Fruit fly (Drosophila melanogaster) whole organism, wandering third instar larva: ENCODE results near the gene Agpat3.

Experiments used
- Abd-B ChIP-seq: fragments of >200 bp; optimal IDR thresholded peaks from 2 replicates; lab custom pipeline; 2017; ENCODE audit warnings: missing biosample characterization, missing genetic modification characterization
- CrebA ChIP-seq: fragments of 200-800 bp; sonication (Bioruptor generic); optimal IDR thresholded peaks from 2 replicates; lab custom pipeline; 2016; ENCODE audit warnings: missing biosample characterization, mild to moderate bottlenecking, missing genetic modification characterization, borderline replicate concordance
- GATAd ChIP-seq: sonication (Bioruptor generic); optimal IDR thresholded peaks from 2 replicates; lab custom pipeline; 2016; ENCODE audit warnings: missing biosample characterization, missing genetic modification characterization
- Hr78 ChIP-seq: fragments of >200 bp; optimal IDR thresholded peaks from 2 replicates; lab custom pipeline; 2017; ENCODE audit warnings: missing biosample characterization, missing genetic modification characterization
- Hr83 ChIP-seq: fragments of 200-300 bp; sonication (Bioruptor generic); optimal IDR thresholded peaks from 2 replicates; lab custom pipeline; 2016; ENCODE audit warnings: missing biosample characterization, mild to moderate bottlenecking, missing genetic modification characterization, moderate library complexity; ENCODE audit not compliant: poor library complexity, severe bottlenecking
- Jra ChIP-seq: sonication (Bioruptor generic); optimal IDR thresholded peaks from 2 replicates; lab custom pipeline; 2016; ENCODE audit warnings: missing biosample characterization, missing genetic modification characterization
- Mio ChIP-seq: sonication (Bioruptor generic); optimal IDR thresholded peaks from 2 replicates; lab custom pipeline; 2016; ENCODE audit warnings: missing biosample characterization, missing genetic modification characterization
- Myc ChIP-seq: fragments of >200 bp; optimal IDR thresholded peaks from 2 replicates; lab custom pipeline; 2017
- N ChIP-seq: fragments of >200 bp; optimal IDR thresholded peaks from 2 replicates; lab custom pipeline; 2018; ENCODE audit warnings: missing biosample characterization, missing external identifiers, missing genetic modification characterization
- OdsH ChIP-seq: fragments of 200-800 bp; sonication (Bioruptor generic); optimal IDR thresholded peaks from 2 replicates; lab custom pipeline; 2016; ENCODE audit warnings: missing biosample characterization, mild to moderate bottlenecking, missing genetic modification characterization
- Rel ChIP-seq, 2 experiments: fragments of 200-800 bp; sonication (Bioruptor generic) in 1 of 2; optimal IDR thresholded peaks; 2 replicates in 1 of 2; 3 replicates in 1 of 2; lab custom pipeline; 2016 to 2019; ENCODE audit warnings: mild to moderate bottlenecking in 2 of 2, missing biosample characterization in 2 of 2, missing genetic modification characterization in 2 of 2, moderate library complexity in 1 of 2
- Sp1 ChIP-seq: fragments of 200-800 bp; sonication (Bioruptor generic); optimal IDR thresholded peaks from 3 replicates; lab custom pipeline; 2019; ENCODE audit warnings: missing biosample characterization, mild to moderate bottlenecking, missing genetic modification characterization, moderate library complexity
- Vsx2 ChIP-seq: fragments of 200-300, 225-300 bp; sonication (Bioruptor generic); optimal IDR thresholded peaks from 2 replicates; lab custom pipeline; 2018; ENCODE audit warnings: missing biosample characterization, missing genetic modification characterization; ENCODE audit not compliant: partially characterized antibody
- br ChIP-seq: fragments of 200-800 bp; sonication (Bioruptor generic); optimal IDR thresholded peaks from 2 replicates; lab custom pipeline; 2016; ENCODE audit warnings: missing biosample characterization, missing genetic modification characterization
- dl ChIP-seq, 2 experiments: fragments of 175-275, 200-275 bp in 1 of 2; fragments of 200-275 bp in 1 of 2; sonication (Bioruptor generic); optimal IDR thresholded peaks; lab custom pipeline; 2018; ENCODE audit warnings: mild to moderate bottlenecking in 2 of 2, missing biosample characterization in 2 of 2, missing genetic modification characterization in 2 of 2, moderate library complexity in 2 of 2; ENCODE audit not compliant: partially characterized antibody in 2 of 2, insufficient read depth in 1 of 2
- dmrt93B ChIP-seq: fragments of 200-800 bp; sonication (Bioruptor generic); optimal IDR thresholded peaks from 2 replicates; lab custom pipeline; 2018; ENCODE audit warnings: missing biosample characterization, mild to moderate bottlenecking, missing genetic modification characterization
- ey ChIP-seq: fragments of 200-800 bp; sonication (Bioruptor generic); optimal IDR thresholded peaks from 2 replicates; lab custom pipeline; 2016; ENCODE audit warnings: missing biosample characterization, missing genetic modification characterization
- foxo ChIP-seq, 2 experiments: fragments of 200-800 bp; sonication (Bioruptor generic); optimal IDR thresholded peaks; 2 replicates in 1 of 2; 3 replicates in 1 of 2; lab custom pipeline; 2016 to 2017; ENCODE audit warnings: missing biosample characterization in 2 of 2, missing genetic modification characterization in 2 of 2
- fru ChIP-seq: fragments of 200-800 bp; sonication (Bioruptor generic); optimal IDR thresholded peaks from 3 replicates; lab custom pipeline; 2016; ENCODE audit warnings: missing biosample characterization, mild to moderate bottlenecking, missing genetic modification characterization
- h ChIP-seq: fragments of 200-800 bp; sonication (Bioruptor generic); optimal IDR thresholded peaks from 3 replicates; lab custom pipeline; 2016; ENCODE audit warnings: missing biosample characterization, mild to moderate bottlenecking, missing genetic modification characterization
- lola ChIP-seq: fragments of >200 bp; optimal IDR thresholded peaks from 2 replicates; lab custom pipeline; 2017; ENCODE audit warnings: missing biosample characterization, missing genetic modification characterization
- pan ChIP-seq: fragments of >200 bp; optimal IDR thresholded peaks from 2 replicates; lab custom pipeline; 2017
- psq ChIP-seq: fragments of 200-800 bp; sonication (Bioruptor generic); optimal IDR thresholded peaks from 3 replicates; lab custom pipeline; 2017; ENCODE audit warnings: missing biosample characterization, mild to moderate bottlenecking, missing genetic modification characterization, moderate library complexity
- rgr ChIP-seq: fragments of 200-800 bp; sonication (Bioruptor generic); optimal IDR thresholded peaks from 3 replicates; lab custom pipeline; 2016; ENCODE audit warnings: missing biosample characterization, mild to moderate bottlenecking, missing genetic modification characterization
- sage ChIP-seq: fragments of 200-800 bp; sonication (Bioruptor generic); optimal IDR thresholded peaks from 2 replicates; lab custom pipeline; 2016; ENCODE audit warnings: missing biosample characterization, mild to moderate bottlenecking, missing genetic modification characterization
- sv ChIP-seq: fragments of 200-800 bp; sonication (Bioruptor generic); optimal IDR thresholded peaks from 3 replicates; lab custom pipeline; 2016; ENCODE audit warnings: missing biosample characterization, missing genetic modification characterization
- tai ChIP-seq: sonication (Bioruptor generic); optimal IDR thresholded peaks from 2 replicates; lab custom pipeline; 2016; ENCODE audit warnings: missing biosample characterization, missing genetic modification characterization
- usp ChIP-seq: fragments of >200 bp; optimal IDR thresholded peaks from 2 replicates; lab custom pipeline; 2017; ENCODE audit warnings: missing biosample characterization, missing genetic modification characterization

Agpat3 gene

dm6 chr3L:16383056-16383455, 2.7 kb downstream of the Agpat3 start:
- TF ChIP-seq lola (GFP tag; lab: Kevin White, UChicago) (no peak), Mio (GFP tag; lab: Kevin White, UChicago) (no peak), Rel (GFP tag; optimal IDR thresholded peaks at IDR 0.05; lab: Kevin White, UChicago) (no peak), Rel (tag; optimal IDR thresholded peaks at IDR 0.05; lab: Kevin White, UChicago) (peak; percentile 1), foxo (GFP tag; optimal IDR thresholded peaks at IDR 0.05; lab: Kevin White, UChicago) (no peak)

dm6 chr3L:16381184-16381797, 4.5 kb downstream of the Agpat3 start, which contains the start of gene Agpat4:
Gene Agpat4 (minus strand): TSS chr3L:16381570.
- TF ChIP-seq sv (GFP tag; lab: Kevin White, UChicago): no peak
- TF ChIP-seq fru (GFP tag; lab: Kevin White, UChicago): peak; percentile 31
- TF ChIP-seq h (GFP tag; lab: Kevin White, UChicago): no peak
- no peak for TF ChIP-seq sage
- no peak for TF ChIP-seq Jra
- TF ChIP-seq Hr78 (GFP tag; lab: Kevin White, UChicago): no peak
- TF ChIP-seq dmrt93B (GFP tag; lab: Kevin White, UChicago): no peak
- no peak for TF ChIP-seq Abd-B (GFP tag; lab: Kevin White, UChicago)
- TF ChIP-seq ey (GFP tag; lab: Kevin White, UChicago): no peak
- no peak for TF ChIP-seq Vsx2 (GFP tag; lab: Kevin White, UChicago)
- TF ChIP-seq GATAd (GFP tag; lab: Kevin White, UChicago): peak; percentile 96
- TF ChIP-seq pan (lab: Kevin White, UChicago): no peak
- no peak for TF ChIP-seq foxo (GFP tag; optimal IDR thresholded peaks at IDR 0.05; lab: Kevin White, UChicago)
- no peak for TF ChIP-seq dl (GFP tag; optimal IDR thresholded peaks at IDR 0.05; lab: Kevin White, UChicago; ENCODE audit: insufficient read depth in 1 of 2, partially characterized antibody in 2 of 2)
- TF ChIP-seq Myc (lab: Kevin White, UChicago): peak; percentile 10

- TF ChIP-seq rgr (peak; percentile 46), ey (GFP tag; lab: Kevin White, UChicago) (peak; percentile 43), foxo (GFP tag; optimal IDR thresholded peaks at IDR 0.05; lab: Kevin White, UChicago) (peak in 1 of 2 experiments; percentile 55), usp (GFP tag; lab: Kevin White, UChicago) (no peak), br (GFP tag; lab: Kevin White, UChicago) (peak; percentile 25), CrebA (GFP tag; lab: Kevin White, UChicago) (no peak), Rel (GFP tag; optimal IDR thresholded peaks at IDR 0.05; lab: Kevin White, UChicago) (no peak), Rel (tag; optimal IDR thresholded peaks at IDR 0.05; lab: Kevin White, UChicago) (no peak), fru (GFP tag; lab: Kevin White, UChicago) (peak; percentile 10), Sp1 (GFP tag; lab: Kevin White, UChicago) (no peak), h (GFP tag; lab: Kevin White, UChicago) (peak; percentile 50), OdsH (peak; percentile 36), Vsx2 (GFP tag; lab: Kevin White, UChicago) (no peak), Hr83 (GFP tag; lab: Kevin White, UChicago) (no peak), sv (GFP tag; lab: Kevin White, UChicago) (peak; percentile 51)
These were observed 5.0 kb downstream of the Agpat3 start for dm6 chr3L:16380770-16381169.

dm6 chr3L:16377768-16378764, 7.7 kb downstream of the Agpat3 start, which contains the start of gene roq:
Gene roq (minus strand): TSS chr3L:16378566.
- TF ChIP-seq psq: no peak
- TF ChIP-seq dl (GFP tag; optimal IDR thresholded peaks at IDR 0.05; lab: Kevin White, UChicago; ENCODE audit: insufficient read depth in 1 of 2, partially characterized antibody in 2 of 2): no peak
- TF ChIP-seq Mio (GFP tag; lab: Kevin White, UChicago): no peak
- no peak for TF ChIP-seq dmrt93B (GFP tag; lab: Kevin White, UChicago)
- peak; percentile 88 for TF ChIP-seq CrebA (GFP tag; lab: Kevin White, UChicago)
- TF ChIP-seq N (GFP tag; lab: Kevin White, UChicago): peak; percentile 86
- no peak for TF ChIP-seq sv (GFP tag; lab: Kevin White, UChicago)
- peak; percentile 18 for TF ChIP-seq Rel (GFP tag; optimal IDR thresholded peaks at IDR 0.05; lab: Kevin White, UChicago)
- peak; percentile 6 for TF ChIP-seq Rel (tag; optimal IDR thresholded peaks at IDR 0.05; lab: Kevin White, UChicago)
- TF ChIP-seq h (GFP tag; lab: Kevin White, UChicago): peak; percentile 35
- TF ChIP-seq OdsH: peak; percentile 19
- TF ChIP-seq tai: no peak
